Fruit fly (Drosophila melanogaster): ENCODE results near the gene Edem2.

The Edem2 gene

dm6 chr2L:13158510-13158909 is 33.5 kb upstream of the Edem2 start, which contains the start of gene Pk34A:
Pk34A (plus strand) TSS chr2L:13158810.
- TF ChIP-seq CG31388 (GFP tag; optimal IDR thresholded peaks at IDR 0.05) (no peak), cas (GFP tag; IDR thresholded peaks at IDR 0.05) (no peak), CG10321 (GFP tag; IDR thresholded peaks at IDR 0.05) (no peak), Poxn (GFP tag; IDR thresholded peaks at IDR 0.05) (no peak), CG3407 (GFP tag; optimal IDR thresholded peaks at IDR 0.05) (no peak), hkb (optimal IDR thresholded peaks at IDR 0.05) (no peak), hkb (GFP tag; IDR thresholded peaks at IDR 0.05) (no peak), ttk (GFP tag; IDR thresholded peaks at IDR 0.05) (no peak), CG12104 (GFP tag; optimal IDR thresholded peaks at IDR 0.05) (no peak), Atf6 (GFP tag; IDR thresholded peaks at IDR 0.05) (no peak), slou (GFP tag; optimal IDR thresholded peaks at IDR 0.05) (no peak), CG14667 (GFP tag; IDR thresholded peaks at IDR 0.05) (no peak), CG17802 (tag; optimal IDR thresholded peaks at IDR 0.05) (no peak), nom (GFP tag; optimal IDR thresholded peaks at IDR 0.05) (no peak), CrebB (tag; optimal IDR thresholded peaks at IDR 0.05) (no peak), CG11398 (GFP tag; optimal IDR thresholded peaks at IDR 0.05) (no peak)

- TF ChIP-seq CG15514 (GFP tag; optimal IDR thresholded peaks at IDR 0.05) (peak; percentile 46), disco-r (GFP tag; optimal IDR thresholded peaks at IDR 0.05) (no peak)
Observed at dm6 chr2L:13160227-13160626, 31.8 kb upstream of the Edem2 start, which contains the start of gene kmg. kmg (plus strand) TSS chr2L:13160527.

- TF ChIP-seq Hr3 (GFP tag; optimal IDR thresholded peaks at IDR 0.05) = peak; percentile 92
- no peak for TF ChIP-seq wek (GFP tag; optimal IDR thresholded peaks at IDR 0.05)
- peak; percentile 56; the same call in 2 of the 3 replicates for TF ChIP-seq H15 (GFP tag; IDR thresholded peaks at IDR 0.05)
- peak; percentile 63; the same call in 1 of the 2 replicates for TF ChIP-seq bbx (GFP tag; IDR thresholded peaks at IDR 0.05; ENCODE audit: partially characterized antibody)
- peak; percentile 54; the same call in 1 of the 2 replicates for TF ChIP-seq ara (GFP tag; IDR thresholded peaks at IDR 0.05)
- peak; percentile 43; the same call in 1 of the 3 replicates for TF ChIP-seq Opbp (GFP tag; IDR thresholded peaks at IDR 0.05; ENCODE audit: partially characterized antibody)
- no peak for TF ChIP-seq dm (GFP tag; optimal IDR thresholded peaks at IDR 0.05)
- peak; percentile 88 for TF ChIP-seq Usf (GFP tag; optimal IDR thresholded peaks at IDR 0.05)
- TF ChIP-seq Atf6 (GFP tag; IDR thresholded peaks at IDR 0.05) = peak; percentile 75
- peak; percentile 89 for TF ChIP-seq sug (tag; optimal IDR thresholded peaks at IDR 0.05)
- peak; percentile 76 for TF ChIP-seq CG10654 (GFP tag; optimal IDR thresholded peaks at IDR 0.05)
- peak; percentile 92 for TF ChIP-seq CG6689 (GFP tag; IDR thresholded peaks at IDR 0.05)
- no peak for TF ChIP-seq Lpt (GFP tag; optimal IDR thresholded peaks at IDR 0.05)
- TF ChIP-seq CG3065 (GFP tag; optimal IDR thresholded peaks at IDR 0.05) = peak; percentile 47
- peak; percentile 32 for TF ChIP-seq lbe (GFP tag; optimal IDR thresholded peaks at IDR 0.05)
- 0 out of 3 replicates have a peak, but pooled peaks have one; percentile 47 for TF ChIP-seq CG14050 (GFP tag; IDR thresholded peaks at IDR 0.05)
- TF ChIP-seq dysf (GFP tag; IDR thresholded peaks at IDR 0.05) = peak; percentile 90
- TF ChIP-seq zfh1 (GFP tag; IDR thresholded peaks at IDR 0.05) = peak; percentile 66; the same call in 1 of the 3 replicates
- TF ChIP-seq B-H2 (GFP tag; optimal IDR thresholded peaks at IDR 0.05) = peak; percentile 30
- peak; percentile 32; the same call in 1 of the 3 replicates for TF ChIP-seq knrl (GFP tag; IDR thresholded peaks at IDR 0.05; ENCODE audit: partially characterized antibody)
- no peak for TF ChIP-seq CG1832 (GFP tag; optimal IDR thresholded peaks at IDR 0.05)
- peak; percentile 48 for TF ChIP-seq salm (tag; optimal IDR thresholded peaks at IDR 0.05)
- peak; percentile 83 for TF ChIP-seq CG12942 (GFP tag; optimal IDR thresholded peaks at IDR 0.05)
- TF ChIP-seq tap (tag; optimal IDR thresholded peaks at IDR 0.05) = peak; percentile 62
- peak; percentile 70; the same call in 1 of the 3 replicates for TF ChIP-seq jigr1 (GFP tag; IDR thresholded peaks at IDR 0.05)
- no peak for TF ChIP-seq Nf-YA (GFP tag; IDR thresholded peaks at IDR 0.05)
- TF ChIP-seq CG3163 (GFP tag; optimal IDR thresholded peaks at IDR 0.05) = no peak
- TF ChIP-seq Tbp (GFP tag; optimal IDR thresholded peaks at IDR 0.05) = no peak
- TF ChIP-seq so (GFP tag; IDR thresholded peaks at IDR 0.05) = peak; percentile 70; the same call in 1 of the 3 replicates
- TF ChIP-seq chinmo (GFP tag; IDR thresholded peaks at IDR 0.05; ENCODE audit: partially characterized antibody) = no peak; the same call in 3 of the 4 replicates
Observed at dm6 chr2L:13164994-13165801, 26.8 kb upstream of the Edem2 start, which contains the start of gene Sirt1. Sirt1 (plus strand) TSS chr2L:13165564.
